Worm (Caenorhabditis elegans) whole organism, L4 larva: ENCODE measurements around the gene F38B2.4.

Source experiments
- fkh-10 ChIP-seq: fragments of 150-350 bp; optimal IDR thresholded peaks from 2 replicates; lab custom pipeline; 2014; ENCODE audit warnings: missing biosample characterization, missing genetic modification reagents, missing genetic modification characterization
- jun-1 ChIP-seq: fragments of 150-350 bp; optimal IDR thresholded peaks from 2 replicates; lab custom pipeline; 2014; ENCODE audit warnings: missing biosample characterization, missing genetic modification reagents, missing genetic modification characterization

DNA sequence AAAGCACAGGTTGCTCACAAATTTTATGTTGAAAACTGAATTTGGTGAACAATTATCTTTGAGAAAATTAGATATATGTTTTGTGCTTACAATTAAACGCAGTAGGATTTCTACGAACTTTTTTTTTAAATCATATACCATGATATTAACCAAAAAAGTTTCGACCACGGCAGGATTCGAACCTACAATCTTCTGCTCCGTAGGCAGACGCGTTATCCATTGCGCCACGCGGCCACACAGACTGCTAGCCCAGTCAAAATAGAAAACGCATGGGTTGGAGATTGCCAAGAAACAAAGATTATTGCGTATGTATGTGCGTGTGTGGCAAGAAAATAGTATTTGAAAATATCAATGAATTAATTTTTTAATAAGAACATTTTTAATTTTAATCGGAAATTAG, 35.1 kb downstream of the F38B2.4 start:
- TF ChIP-seq jun-1 (tag; lab: Kevin White, UChicago) = no peak
- no peak for TF ChIP-seq fkh-10 (GFP tag; lab: Kevin White, UChicago)
